Fruit fly (Drosophila melanogaster) whole organism, embryonic: ENCODE measurements around the gene CG13721.
A peak's percentile ranks its signal among the peaks of the same experiment; 100 is the strongest.

Source experiments
- CG10543 ChIP-seq: fragments of 200-800 bp; sonication (Bioruptor generic); optimal IDR thresholded peaks from 3 replicates; lab custom pipeline; 2017; ENCODE audit warnings: missing biosample characterization, mild to moderate bottlenecking, missing genetic modification characterization, moderate library complexity
- CG13424 ChIP-seq: fragments of 200-800 bp; sonication (Bioruptor generic); optimal IDR thresholded peaks from 2 replicates; lab custom pipeline; 2019; ENCODE audit warnings: missing biosample characterization, mild to moderate bottlenecking, missing genetic modification characterization, moderate library complexity
- CG18619 ChIP-seq: fragments of 200-800 bp; sonication (Bioruptor generic); optimal IDR thresholded peaks from 3 replicates; lab custom pipeline; 2017; ENCODE audit warnings: missing biosample characterization, mild to moderate bottlenecking, missing genetic modification characterization
- E2f1 ChIP-seq: fragments of 200-800 bp; sonication (Bioruptor generic); IDR thresholded peaks from 2 replicates; pipeline ENCODE4 v1.3.6; 2022; ENCODE audit warnings: missing biosample characterization, missing genetic modification characterization
- Mrtf ChIP-seq: fragments of 200-800 bp; sonication (Bioruptor generic); IDR thresholded peaks from 3 replicates; pipeline ENCODE4 v1.3.6; 2022; ENCODE audit warnings: missing biosample characterization, missing genetic modification characterization
- fd102C ChIP-seq: fragments of 200-800 bp; sonication (Bioruptor generic); optimal IDR thresholded peaks from 2 replicates; lab custom pipeline; 2018; ENCODE audit warnings: missing biosample characterization, mild to moderate bottlenecking, missing genetic modification characterization, moderate library complexity
- gsb ChIP-seq: fragments of 200-800 bp; sonication (Bioruptor generic); IDR thresholded peaks from 2 replicates; pipeline ENCODE4 v1.3.6; 2022; ENCODE audit warnings: missing biosample characterization, missing genetic modification characterization
- otp ChIP-seq: fragments of 200-800 bp; sonication (Bioruptor generic); IDR thresholded peaks from 3 replicates; pipeline ENCODE4, ENCODE4 v1.3.6; 2022; ENCODE audit warnings: missing biosample characterization, missing genetic modification characterization
- sens-2 ChIP-seq: fragments of 200-800 bp; sonication (Bioruptor generic); IDR thresholded peaks from 2 replicates; pipeline ENCODE4 v1.3.6; 2022; ENCODE audit warnings: missing biosample characterization, missing genetic modification characterization

- TF ChIP-seq E2f1 (GFP tag; lab: Robert Waterston, UW) (peak; percentile 21; the same call in 1 of the 2 replicates), sens-2 (GFP tag; lab: Robert Waterston, UW) (peak; percentile 58), gsb (GFP tag; lab: Robert Waterston, UW) (no peak), fd102C (GFP tag; lab: Kevin White, UChicago) (peak; percentile 81), CG10543 (GFP tag; lab: Kevin White, UChicago) (no peak), CG13424 (peak; percentile 54), CG18619 (GFP tag; lab: Kevin White, UChicago) (peak; percentile 33), otp (GFP tag; lab: Robert Waterston, UW) (peak; percentile 62; the same call in 1 of the 3 replicates), Mrtf (GFP tag; lab: Robert Waterston, UW) (no peak)
Observed at dm6 chr3L:4546650-4547049, 49.1 kb upstream of the CG13721 start.
